Worm (Caenorhabditis elegans) whole organism, L4/young adult: Measurements from ENCODE around the gene str-232.
"Not testable (repeated sequence)": the region's sequence is repeated elsewhere in the genome, so short reads cannot be mapped to it uniquely, and the experiment has no call there.

Experiments
- W03F9.2 ChIP-seq: fragments of 150-350 bp; optimal IDR thresholded peaks from 2 replicates; lab custom pipeline; 2014; ENCODE audit warnings: missing biosample characterization, missing genetic modification characterization
- dao-5 ChIP-seq: sonication (generic microtip); optimal IDR thresholded peaks from 2 replicates; lab custom pipeline; 2016; ENCODE audit warnings: missing genotype, missing genetic modification characterization, moderate library complexity, missing compliant biosample characterization
- him-1 ChIP-seq: sonication (generic microtip); optimal IDR thresholded peaks from 2 replicates; lab custom pipeline; 2016; ENCODE audit warnings: missing genotype, missing genetic modification reagents, missing genetic modification characterization, missing compliant biosample characterization

Gene str-232

DNA sequence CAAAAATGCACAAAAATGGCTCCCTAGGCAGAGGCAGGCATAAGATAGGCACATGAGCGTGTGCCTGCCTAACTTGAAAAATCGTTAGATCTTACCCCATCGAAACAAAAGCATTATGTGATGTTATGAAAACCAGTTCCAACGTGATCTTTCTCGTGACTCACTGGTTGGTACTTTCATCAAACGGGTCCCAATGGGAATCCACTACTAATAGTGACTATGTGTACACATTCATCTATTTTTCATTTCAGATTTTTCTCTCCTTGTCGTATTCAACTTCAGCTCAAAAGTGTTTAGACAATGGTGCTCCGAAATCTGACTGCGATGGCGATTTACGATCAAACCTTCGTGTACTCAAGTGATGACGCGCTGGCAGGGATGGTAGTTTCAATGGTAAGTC lies 2.1 kb upstream of the str-232 start, which contains the start of gene srx-43:
Gene srx-43 (plus strand): TSS at position 301 of the 400 bp plus-strand sequence.
- TF ChIP-seq dao-5: no peak

DNA sequence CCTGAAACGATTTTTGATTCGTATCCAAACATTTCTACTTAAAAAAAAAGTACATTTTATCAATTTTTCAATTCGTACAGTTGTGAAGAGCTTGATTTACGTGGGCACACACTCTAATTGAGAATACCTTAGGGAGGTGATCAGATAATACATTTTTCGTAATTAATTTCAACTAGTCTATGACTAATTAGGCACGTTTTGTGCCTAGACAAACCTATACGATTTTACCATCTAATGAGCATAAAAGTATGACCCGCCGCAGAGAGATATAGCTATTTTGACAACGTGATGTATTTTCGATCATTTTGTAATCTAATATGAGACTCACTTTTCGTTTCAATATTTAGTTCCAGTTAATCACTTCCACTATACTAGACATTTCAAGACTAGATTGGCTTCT lies 1.4 kb upstream of the str-232 start:
- TF ChIP-seq dao-5 (no peak), him-1 (tag; lab: Kevin White, UChicago) (no peak), W03F9.2 (tag; lab: Kevin White, UChicago) (no peak)

DNA sequence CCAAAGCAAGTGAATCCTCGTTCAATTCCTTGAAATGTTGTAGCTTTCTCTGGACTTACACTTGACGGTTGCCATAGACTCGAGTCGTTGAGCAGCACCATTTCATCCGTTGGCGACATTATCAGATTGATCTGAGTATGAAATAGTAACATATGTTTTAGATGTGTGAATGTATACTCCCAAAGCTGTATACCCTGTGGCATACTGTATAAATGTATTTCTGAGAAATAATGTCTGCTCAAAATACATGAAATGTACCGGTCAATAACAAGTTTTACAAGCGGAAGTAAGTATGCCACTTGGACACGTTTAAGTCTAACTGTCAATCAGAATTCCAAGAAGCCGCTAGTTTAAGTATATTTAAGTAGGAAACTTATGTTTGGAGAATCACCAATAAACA lies 6.0 kb downstream of the str-232 start, which contains the start of gene str-233:
Gene str-233 (minus strand): TSS at position 101 of the 400 bp plus-strand sequence.
- no peak for TF ChIP-seq W03F9.2 (tag; lab: Kevin White, UChicago)
- no peak for TF ChIP-seq him-1 (tag; lab: Kevin White, UChicago)
- no peak for TF ChIP-seq dao-5

DNA sequence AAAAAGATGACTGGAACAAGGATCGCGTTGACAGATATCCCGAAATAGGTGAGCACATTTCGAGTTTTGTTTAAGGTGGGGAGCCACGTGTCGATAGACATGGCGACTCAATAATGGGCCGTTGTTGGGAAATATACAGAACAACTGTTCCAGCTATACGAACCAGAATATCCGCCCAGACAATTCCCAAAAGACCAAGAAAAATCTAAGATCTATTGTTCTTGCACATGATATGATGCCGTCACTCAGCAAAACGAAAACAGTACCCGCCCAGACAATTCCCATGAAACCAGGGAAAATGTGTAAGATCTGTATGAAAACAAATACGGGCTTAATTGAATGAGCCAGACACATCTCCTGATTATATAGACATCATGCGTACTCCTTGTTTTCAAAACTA lies 8.0 kb downstream of the str-232 start, which contains the start of gene str-231:
Gene str-231 (minus strand): TSS at position 101 of the 400 bp plus-strand sequence.
- TF ChIP-seq dao-5 (no peak), him-1 (tag; lab: Kevin White, UChicago) (no peak), W03F9.2 (tag; lab: Kevin White, UChicago) (no peak)

- TF ChIP-seq W03F9.2 (tag; lab: Kevin White, UChicago): no peak
- no peak for TF ChIP-seq him-1 (tag; lab: Kevin White, UChicago)
- TF ChIP-seq dao-5: no peak
Observed at ce11 chrV:16002288-16002687, 13.3 kb downstream of the str-232 start, which contains the start of gene nhr-63. Gene nhr-63 (plus strand): TSS chrV:16002588.

DNA sequence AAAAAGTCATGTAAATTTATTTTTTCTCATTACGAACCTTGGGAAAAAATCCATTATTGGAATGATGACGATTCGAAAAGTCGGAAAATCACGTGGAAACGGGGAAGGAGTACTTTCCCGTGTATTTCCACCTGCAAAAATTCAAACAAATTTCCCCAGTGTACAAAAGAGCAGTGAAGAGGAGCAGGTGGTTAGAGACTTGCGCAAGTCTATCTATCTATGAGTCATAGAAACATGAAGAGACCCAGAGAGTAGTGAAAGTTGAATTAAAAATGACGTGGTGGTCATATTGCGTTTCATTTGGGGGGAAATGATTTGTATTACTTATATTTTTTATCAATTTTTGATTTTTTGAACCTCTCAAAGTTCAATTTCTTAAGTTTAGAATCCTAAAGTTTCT lies 15.1 kb downstream of the str-232 start, which contains the start of gene nhr-50:
Gene nhr-50 (minus strand): TSS at position 199 of the 400 bp plus-strand sequence.
- no peak for TF ChIP-seq dao-5
- no peak for TF ChIP-seq W03F9.2 (tag; lab: Kevin White, UChicago)
- TF ChIP-seq him-1 (tag; lab: Kevin White, UChicago): no peak

DNA sequence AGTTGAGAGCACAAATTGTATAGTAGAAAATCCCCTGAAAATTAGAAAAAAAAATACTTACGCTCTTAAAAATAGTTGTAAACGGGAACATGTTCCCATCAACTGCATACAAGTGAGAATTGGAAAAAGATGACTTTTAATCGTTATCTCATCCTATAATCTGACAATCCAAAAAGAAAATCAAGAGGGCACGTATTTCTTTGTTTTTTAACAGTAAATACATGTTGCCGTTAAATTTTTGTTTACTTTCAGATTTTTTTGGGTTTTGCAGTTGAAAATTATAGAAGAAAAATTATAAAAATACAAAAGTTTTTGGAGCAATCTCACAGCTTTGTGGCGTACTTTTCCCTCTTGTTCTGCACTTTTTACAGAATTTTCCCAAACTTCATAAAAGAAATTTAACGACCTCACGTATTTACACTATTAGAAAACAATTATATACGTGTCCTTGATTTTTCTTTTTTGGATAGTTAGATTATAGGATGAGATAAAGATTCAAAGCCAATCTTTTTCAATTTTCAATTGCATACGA lies 18.8 kb downstream of the str-232 start, which contains the start of the genes C06C6.9 and C06C6.8:
Gene C06C6.9 (minus strand): TSS at position 101 of the 532 bp plus-strand sequence.
Gene C06C6.8 (plus strand): TSS at position 482 of the 532 bp plus-strand sequence.
- no peak for TF ChIP-seq W03F9.2 (tag; lab: Kevin White, UChicago)
- TF ChIP-seq him-1 (tag; lab: Kevin White, UChicago): no peak
- TF ChIP-seq dao-5: no peak

DNA sequence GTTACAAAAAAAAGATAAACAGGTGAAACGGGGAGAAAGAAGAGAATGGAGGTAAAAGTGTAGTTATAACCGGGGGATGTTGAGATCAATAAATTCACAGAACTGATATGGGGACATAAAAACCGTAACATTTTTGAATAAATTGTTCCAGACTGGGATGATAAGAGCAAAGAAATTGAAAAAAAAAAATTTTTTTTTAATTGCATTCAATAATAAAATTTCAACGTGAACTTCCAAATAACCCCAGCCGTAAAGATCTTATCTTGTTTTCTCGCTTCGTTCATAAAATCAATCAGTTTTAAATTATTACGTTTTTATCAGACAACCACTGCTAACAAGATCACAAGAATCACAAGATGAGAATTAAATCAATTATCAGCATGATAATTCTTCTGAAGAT lies 23.7 kb downstream of the str-232 start, which contains the start of gene C06C6.7:
Gene C06C6.7 (plus strand): TSS at position 301 of the 400 bp plus-strand sequence.
- not testable (repeated sequence) for TF ChIP-seq dao-5; him-1 (tag; lab: Kevin White, UChicago); W03F9.2 (tag; lab: Kevin White, UChicago)

- TF ChIP-seq him-1 (tag; lab: Kevin White, UChicago) (no peak), W03F9.2 (tag; lab: Kevin White, UChicago) (no peak), dao-5 (no peak)
Observed at ce11 chrV:15988074-15988473, 27.5 kb downstream of the str-232 start, which contains the start of gene F36G9.15. Gene F36G9.15 (minus strand): TSS chrV:15988174.

ce11 chrV:15982733-15983344 lies 32.7 kb downstream of the str-232 start, which contains the start of the genes fbxa-99 and F36G9.13:
Gene fbxa-99 (minus strand): TSS chrV:15982854.
Gene F36G9.13 (plus strand): TSS chrV:15983294.
- TF ChIP-seq him-1 (tag; lab: Kevin White, UChicago) (no peak), dao-5 (no peak), W03F9.2 (tag; lab: Kevin White, UChicago) (no peak)

ce11 chrV:15978232-15978764 lies 37.3 kb downstream of the str-232 start, which contains the start of gene oac-20:
Gene oac-20 (plus strand): TSS chrV:15978714.
- no peak for TF ChIP-seq dao-5

DNA sequence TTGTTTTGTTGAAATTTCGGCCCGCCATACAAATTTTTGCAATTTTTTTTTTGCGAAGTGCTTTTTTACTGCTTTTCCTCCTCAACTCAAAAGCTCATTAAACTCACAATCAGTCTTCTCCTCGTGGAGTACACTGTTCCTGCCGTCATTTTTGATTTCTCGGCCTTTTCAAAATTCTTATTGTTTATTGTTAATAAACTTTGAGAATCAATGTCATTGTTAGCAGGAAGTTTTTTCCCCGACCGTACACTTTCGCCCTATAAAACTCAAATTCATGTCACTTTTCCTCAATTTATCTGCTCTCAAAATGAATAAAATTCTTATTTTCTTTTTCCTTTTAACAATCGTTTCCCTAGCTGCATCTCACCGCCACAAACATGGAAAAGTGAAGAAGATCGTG lies 39.7 kb downstream of the str-232 start, which contains the start of gene clec-232:
Gene clec-232 (plus strand): TSS at position 301 of the 400 bp plus-strand sequence.
- no peak for TF ChIP-seq W03F9.2 (tag; lab: Kevin White, UChicago)
- no peak for TF ChIP-seq him-1 (tag; lab: Kevin White, UChicago)
- TF ChIP-seq dao-5: no peak

- TF ChIP-seq W03F9.2 (tag; lab: Kevin White, UChicago) (no peak), him-1 (tag; lab: Kevin White, UChicago) (no peak)
Observed at ce11 chrV:15974836-15975235, 40.7 kb downstream of the str-232 start, which contains the start of gene sru-22. Gene sru-22 (minus strand): TSS chrV:15974936.

ce11 chrV:15972484-15972883 lies 43.1 kb downstream of the str-232 start, which contains the start of gene sru-23:
Gene sru-23 (minus strand): TSS chrV:15972584.
- TF ChIP-seq W03F9.2 (tag; lab: Kevin White, UChicago) (no peak), him-1 (tag; lab: Kevin White, UChicago) (no peak), dao-5 (no peak)
